Worm (Caenorhabditis elegans) whole organism, young adult: ENCODE measurements around the gene C25D7.15.

Source experiments
- B0019.2 ChIP-seq: fragments of 200-800 bp; sonication (Bioruptor generic); conservative IDR thresholded peaks from 2 replicates; pipeline ENCODE4 v1.3.6; 2022; ENCODE audit warnings: missing genetic modification reagents, missing genetic modification characterization, missing compliant biosample characterization
- B0336.3 ChIP-seq: fragments of 200-800 bp; sonication (Bioruptor generic); IDR thresholded peaks from 2 replicates; pipeline ENCODE4 v1.3.6; 2022; ENCODE audit warnings: missing genetic modification characterization, missing compliant biosample characterization
- C06A6.2 ChIP-seq: fragments of 200-800 bp; sonication (Bioruptor generic); conservative IDR thresholded peaks from 2 replicates; pipeline ENCODE4 v1.3.6; 2022; ENCODE audit warnings: missing genetic modification characterization, missing compliant biosample characterization
- C17E4.6 ChIP-seq: fragments of 200-800 bp; sonication (Bioruptor generic); IDR thresholded peaks from 2 replicates; pipeline ENCODE4 v1.3.6; 2022; ENCODE audit warnings: missing genetic modification reagents, missing genetic modification characterization, missing compliant biosample characterization
- D2030.7 ChIP-seq: fragments of 200-800 bp; sonication (Bioruptor generic); IDR thresholded peaks from 2 replicates; pipeline ENCODE4 v1.3.6; 2022; ENCODE audit warnings: missing genetic modification reagents, missing genetic modification characterization, missing compliant biosample characterization
- F57C9.4 ChIP-seq: sonication (generic microtip); optimal IDR thresholded peaks from 2 replicates; lab custom pipeline; 2017; ENCODE audit warnings: mild to moderate bottlenecking, missing genetic modification characterization, missing compliant biosample characterization
- K11D2.4 ChIP-seq: fragments of 200-800 bp; sonication (Bioruptor generic); IDR thresholded peaks from 2 replicates; pipeline ENCODE4 v1.3.6; 2022; ENCODE audit warnings: missing genetic modification reagents, missing genetic modification characterization, missing compliant biosample characterization
- T26A5.8 ChIP-seq: sonication (generic microtip); optimal IDR thresholded peaks from 2 replicates; lab custom pipeline; 2016; ENCODE audit warnings: missing genetic modification characterization, missing compliant biosample characterization
- Y53G8AR.9 ChIP-seq: fragments of 200-800 bp; sonication (Bioruptor generic); conservative IDR thresholded peaks from 2 replicates; pipeline ENCODE4 v1.3.6; 2022; ENCODE audit warnings: missing genetic modification reagents, missing genetic modification characterization, missing compliant biosample characterization
- Y79H2A.3 ChIP-seq: fragments of 200-800 bp; sonication (Bioruptor generic); conservative IDR thresholded peaks from 2 replicates; pipeline ENCODE4 v1.3.6; 2022; ENCODE audit warnings: missing genetic modification reagents, missing genetic modification characterization, missing compliant biosample characterization
- Y95B8A.8 ChIP-seq: fragments of 200-800 bp; sonication (Bioruptor generic); IDR thresholded peaks from 2 replicates; pipeline ENCODE4 v1.3.6; 2022; ENCODE audit warnings: missing genetic modification reagents, missing genetic modification characterization, missing compliant biosample characterization
- akir-1 ChIP-seq: fragments of 200-800 bp; sonication (Bioruptor generic); optimal IDR thresholded peaks from 2 replicates; lab custom pipeline; 2018; ENCODE audit warnings: mild to moderate bottlenecking, missing genetic modification characterization, moderate library complexity, missing compliant biosample characterization
- ama-1 ChIP-seq, 3 experiments: fragments of 150-350 bp in 1 of 3; sonication (generic microtip) in 2 of 3; optimal IDR thresholded peaks; 2 replicates each; lab custom pipeline; 2014 to 2018; ENCODE audit warnings: missing biosample characterization in 2 of 3, missing genetic modification characterization in 2 of 3, missing genetic modification reagents in 2 of 3
- aptf-3 ChIP-seq: fragments of 200-800 bp; sonication (Bioruptor generic); IDR thresholded peaks from 2 replicates; pipeline ENCODE4 v1.3.6; 2022; ENCODE audit warnings: missing genetic modification characterization, missing compliant biosample characterization
- attf-5 ChIP-seq: fragments of 200-800 bp; sonication (Bioruptor generic); optimal IDR thresholded peaks from 2 replicates; lab custom pipeline; 2018; ENCODE audit warnings: mild to moderate bottlenecking, missing genetic modification characterization, missing compliant biosample characterization
- ccch-3 ChIP-seq: fragments of 200-800 bp; sonication (Bioruptor generic); optimal IDR thresholded peaks from 2 replicates; lab custom pipeline; 2018; ENCODE audit warnings: mild to moderate bottlenecking, missing genetic modification characterization, missing compliant biosample characterization
- cebp-1 ChIP-seq, 2 experiments: fragments of 200-800 bp in 1 of 2; sonication (Bioruptor generic) in 1 of 2; sonication (generic microtip) in 1 of 2; IDR thresholded peaks in 1 of 2; optimal IDR thresholded peaks in 1 of 2; 2 replicates each; pipeline versions ENCODE4 v1.3.6 to Lab custom; 2017 to 2022; ENCODE audit warnings: missing compliant biosample characterization in 2 of 2, missing genetic modification characterization in 2 of 2, mild to moderate bottlenecking in 1 of 2, missing genetic modification reagents in 1 of 2, moderate library complexity in 1 of 2
- cebp-2 ChIP-seq: fragments of 200-800 bp; sonication (Bioruptor generic); IDR thresholded peaks from 2 replicates; pipeline ENCODE4 v1.3.6; 2022; ENCODE audit warnings: missing genetic modification characterization, missing compliant biosample characterization
- ceh-40 ChIP-seq: fragments of 200-800 bp; sonication (Bioruptor generic); IDR thresholded peaks from 2 replicates; pipeline ENCODE4 v1.3.6; 2022; ENCODE audit warnings: missing genetic modification characterization, missing compliant biosample characterization
- ceh-79 ChIP-seq: sonication (generic microtip); optimal IDR thresholded peaks from 2 replicates; lab custom pipeline; 2017; ENCODE audit warnings: mild to moderate bottlenecking, missing genetic modification characterization, missing compliant biosample characterization
- chd-7 ChIP-seq: sonication (generic microtip); optimal IDR thresholded peaks from 2 replicates; lab custom pipeline; 2016; ENCODE audit warnings: mild to moderate bottlenecking, missing genetic modification characterization, moderate library complexity, missing compliant biosample characterization
- dpff-1 ChIP-seq: sonication (generic microtip); optimal IDR thresholded peaks from 2 replicates; lab custom pipeline; 2017; ENCODE audit warnings: mild to moderate bottlenecking, missing genetic modification characterization, missing compliant biosample characterization
- efl-1 ChIP-seq: fragments of 150-350 bp; optimal IDR thresholded peaks from 2 replicates; lab custom pipeline; 2014; ENCODE audit warnings: missing biosample characterization, missing genetic modification reagents, missing genetic modification characterization
- egl-18 ChIP-seq: fragments of 200-800 bp; sonication (Bioruptor generic); IDR thresholded peaks from 2 replicates; pipeline ENCODE4 v1.3.6; 2022; ENCODE audit warnings: missing genetic modification reagents, missing genetic modification characterization, missing compliant biosample characterization
- egrh-3 ChIP-seq: fragments of 200-800 bp; sonication (Bioruptor generic); IDR thresholded peaks from 2 replicates; pipeline ENCODE4 v1.3.6; 2022; ENCODE audit warnings: missing genetic modification reagents, missing genetic modification characterization, missing compliant biosample characterization
- hlh-26 ChIP-seq: fragments of 200-800 bp; sonication (Bioruptor generic); conservative IDR thresholded peaks from 2 replicates; pipeline ENCODE4 v1.3.6; 2022; ENCODE audit warnings: missing genetic modification reagents, missing genetic modification characterization, missing compliant biosample characterization
- lin-40 ChIP-seq: sonication (generic microtip); optimal IDR thresholded peaks from 2 replicates; lab custom pipeline; 2016; ENCODE audit warnings: missing genetic modification characterization, mild to moderate bottlenecking, missing compliant biosample characterization, missing genotype, missing genetic modification reagents
- lir-1 ChIP-seq: fragments of 200-800 bp; sonication (Bioruptor generic); conservative IDR thresholded peaks from 2 replicates; pipeline ENCODE4 v1.3.6; 2022; ENCODE audit warnings: missing genetic modification reagents, missing genetic modification characterization, missing compliant biosample characterization
- lsy-27 ChIP-seq: sonication (generic microtip); optimal IDR thresholded peaks from 2 replicates; lab custom pipeline; 2017; ENCODE audit warnings: missing genetic modification characterization, mild to moderate bottlenecking, missing compliant biosample characterization, antibody characterized with exemption, missing genotype, borderline replicate concordance; ENCODE audit not compliant: insufficient read depth
- madf-3 ChIP-seq: fragments of 200-800 bp; sonication (Bioruptor generic); IDR thresholded peaks from 2 replicates; pipeline ENCODE4 v1.3.6; 2022; ENCODE audit warnings: missing genetic modification reagents, missing genetic modification characterization, missing compliant biosample characterization
- mcd-1 ChIP-seq: fragments of 200-800 bp; sonication (Bioruptor generic); IDR thresholded peaks from 2 replicates; pipeline ENCODE4 v1.3.6; 2022; ENCODE audit warnings: missing genetic modification reagents, missing genetic modification characterization, missing compliant biosample characterization
- mxl-1 ChIP-seq: sonication (generic microtip); optimal IDR thresholded peaks from 2 replicates; lab custom pipeline; 2016; ENCODE audit warnings: missing genetic modification characterization, missing compliant biosample characterization
- nfyb-1 ChIP-seq: fragments of 200-800 bp; sonication (Bioruptor generic); IDR thresholded peaks from 2 replicates; pipeline ENCODE4 v1.3.6; 2022; ENCODE audit warnings: missing genetic modification reagents, missing genetic modification characterization, missing compliant biosample characterization
- sdz-38 ChIP-seq: sonication (generic microtip); optimal IDR thresholded peaks from 2 replicates; lab custom pipeline; 2016; ENCODE audit warnings: missing genotype, missing genetic modification characterization, missing compliant biosample characterization
- snpc-4 ChIP-seq, 5 experiments: fragments of 150-350 bp in 1 of 5; sonication (generic microtip) in 4 of 5; optimal IDR thresholded peaks; 2 replicates each; lab custom pipeline; 2014 to 2018; ENCODE audit warnings: missing genetic modification characterization in 5 of 5, missing biosample characterization in 3 of 5, antibody characterized with exemption in 2 of 5, mild to moderate bottlenecking in 2 of 5, missing compliant biosample characterization in 2 of 5, missing genotype in 2 of 5, moderate library complexity in 2 of 5, missing genetic modification reagents in 1 of 5
- unc-62 ChIP-seq: fragments of 150-350 bp; optimal IDR thresholded peaks from 2 replicates; lab custom pipeline; 2014; ENCODE audit warnings: missing biosample characterization, missing genetic modification reagents, missing genetic modification characterization

The C25D7.15 gene

DNA sequence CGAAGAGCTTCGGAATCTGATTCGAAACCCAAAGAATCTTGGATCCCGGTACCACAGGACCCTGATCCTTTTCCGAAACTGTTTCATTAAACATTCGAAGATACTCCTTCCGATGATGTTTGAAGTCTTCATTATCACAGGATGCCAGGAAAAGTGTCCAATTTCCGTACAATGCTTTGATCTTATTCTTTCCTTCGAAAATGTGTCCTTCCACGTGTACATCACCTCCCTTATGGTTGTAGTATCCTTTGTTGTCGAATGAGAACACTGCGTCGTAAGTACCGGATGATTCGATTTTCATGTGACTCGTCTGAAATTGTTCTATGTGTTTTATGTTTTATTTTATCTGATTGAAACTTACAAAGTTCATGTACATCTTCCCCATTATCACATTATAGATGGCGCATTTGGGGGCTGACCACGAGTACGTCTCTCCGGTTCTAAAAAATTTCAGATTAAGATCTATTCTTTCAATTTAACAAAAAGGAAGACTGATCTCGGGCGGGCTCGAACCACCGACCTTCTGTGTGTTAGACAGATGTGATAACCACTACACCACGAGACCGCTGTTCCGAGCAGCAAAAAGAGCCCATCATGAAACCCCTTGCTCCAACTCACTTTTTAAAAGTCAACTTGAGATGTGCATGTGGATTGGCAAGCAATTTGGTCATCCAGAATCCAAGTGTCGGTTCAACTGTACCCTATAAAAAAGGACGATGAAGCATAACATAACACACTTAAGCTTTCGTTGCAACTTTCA, 46.9 kb upstream of the C25D7.15 start (continued):
- TF ChIP-seq C06A6.2 (no peak), dpff-1 (tag; lab: Kevin White, UChicago) (no peak), mcd-1 (GFP tag; lab: Robert Waterston, UW) (0 out of 2 replicates have a peak, but pooled peaks have one; percentile 34), D2030.7 (GFP tag; lab: Robert Waterston, UW) (no peak), B0019.2 (GFP tag; lab: Robert Waterston, UW) (0 out of 2 replicates have a peak, but pooled peaks have one; percentile 6), hlh-26 (GFP tag; lab: Robert Waterston, UW) (no peak), sdz-38 (tag; lab: Kevin White, UChicago) (no peak), B0336.3 (GFP tag; lab: Robert Waterston, UW) (0 out of 2 replicates have a peak, but pooled peaks have one; percentile 38), ama-1 (optimal IDR thresholded peaks at IDR 0.05; lab: Kevin White, UChicago) (no peak), ama-1 (GFP tag; optimal IDR thresholded peaks at IDR 0.05; lab: Kevin White, UChicago) (no peak), cebp-1 (GFP tag; IDR thresholded peaks at IDR 0.05; lab: Robert Waterston, UW) (no peak), cebp-1 (tag; optimal IDR thresholded peaks at IDR 0.05; lab: Kevin White, UChicago) (peak; percentile 13), aptf-3 (GFP tag; lab: Robert Waterston, UW) (no peak), ceh-79 (tag; lab: Kevin White, UChicago) (no peak), C17E4.6 (GFP tag; lab: Robert Waterston, UW) (no peak), egl-18 (GFP tag; lab: Robert Waterston, UW) (no peak), lir-1 (GFP tag; lab: Robert Waterston, UW) (no peak), cebp-2 (GFP tag; lab: Robert Waterston, UW) (no peak), lsy-27 (tag; lab: Kevin White, UChicago) (no peak), madf-3 (no peak), ceh-40 (GFP tag; lab: Robert Waterston, UW) (no peak), Y79H2A.3 (0 out of 2 replicates have a peak, but pooled peaks have one; percentile 31), Y95B8A.8 (no peak), ccch-3 (GFP tag; lab: Kevin White, UChicago) (no peak), chd-7 (tag; lab: Kevin White, UChicago) (no peak), nfyb-1 (GFP tag; lab: Robert Waterston, UW) (0 out of 2 replicates have a peak, but pooled peaks have one; percentile 62), Y53G8AR.9 (GFP tag; lab: Robert Waterston, UW) (no peak), efl-1 (no peak), mxl-1 (tag; lab: Kevin White, UChicago) (no peak), unc-62 (GFP tag; lab: Kevin White, UChicago) (no peak), akir-1 (GFP tag; lab: Kevin White, UChicago) (no peak), attf-5 (GFP tag; lab: Kevin White, UChicago) (no peak)
- TF ChIP-seq, all 124 proteins: peak for 20

DNA sequence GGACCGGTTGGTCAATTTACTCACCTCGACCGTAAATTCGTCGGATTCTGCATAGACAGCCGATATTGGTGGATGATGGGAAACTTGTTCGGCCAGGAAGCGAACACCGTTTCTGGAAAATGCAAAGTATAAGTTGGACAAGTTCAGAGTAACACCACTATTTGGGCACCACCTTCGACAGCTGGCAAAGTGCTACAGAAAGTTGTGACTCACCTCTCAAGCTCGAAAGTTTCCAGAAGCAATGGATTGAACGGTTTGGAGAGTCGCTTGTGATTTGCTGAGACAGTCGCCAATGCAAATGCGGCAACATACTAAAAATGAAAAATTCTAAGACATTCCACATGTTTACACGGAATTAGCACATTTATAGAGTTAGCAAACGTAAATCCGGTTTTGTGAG, 46.3 kb upstream of the C25D7.15 start:
- TF ChIP-seq egl-18 (GFP tag; lab: Robert Waterston, UW) (no peak), egrh-3 (GFP tag; lab: Robert Waterston, UW) (no peak), F57C9.4 (tag; lab: Kevin White, UChicago) (no peak), snpc-4 (GFP tag; optimal IDR thresholded peaks at IDR 0.05; lab: Kevin White, UChicago) (no peak), snpc-4 (tag; optimal IDR thresholded peaks at IDR 0.05; lab: Kevin White, UChicago) (no peak), T26A5.8 (tag; lab: Kevin White, UChicago) (no peak), lin-40 (tag; lab: Kevin White, UChicago) (no peak), K11D2.4 (GFP tag; lab: Robert Waterston, UW) (no peak), Y79H2A.3 (no peak)
